Fruit fly (Drosophila melanogaster) whole organism, prepupa: ENCODE results near the gene ImpE3.

ENCODE experiments used
- CG15336 ChIP-seq: fragments of 200-800 bp; sonication (Bioruptor generic); IDR thresholded peaks from 2 replicates; pipeline ENCODE4 v1.3.6; 2022; ENCODE audit warnings: missing biosample characterization, missing genetic modification characterization
- CG6276 ChIP-seq: fragments of 200-800 bp; sonication (Bioruptor generic); optimal IDR thresholded peaks from 2 replicates; lab custom pipeline; 2017; ENCODE audit warnings: missing biosample characterization, mild to moderate bottlenecking, missing genetic modification characterization
- CG8632 ChIP-seq: fragments of 200-800 bp; sonication (Bioruptor generic); optimal IDR thresholded peaks from 3 replicates; lab custom pipeline; 2016; ENCODE audit warnings: missing biosample characterization, missing genetic modification characterization
- Eip93F ChIP-seq: fragments of 200-800 bp; sonication (Bioruptor generic); optimal IDR thresholded peaks from 2 replicates; lab custom pipeline; 2016; ENCODE audit warnings: missing biosample characterization, mild to moderate bottlenecking, missing genetic modification characterization
- acj6 ChIP-seq: fragments of 200-800 bp; sonication (Bioruptor generic); optimal IDR thresholded peaks from 3 replicates; lab custom pipeline; 2016; ENCODE audit warnings: missing biosample characterization, missing genetic modification characterization
- salr ChIP-seq, 2 experiments: fragments of 200-800 bp; sonication (Bioruptor generic); optimal IDR thresholded peaks; 3 replicates each; lab custom pipeline; 2016 to 2018; ENCODE audit warnings: missing biosample characterization in 2 of 2, missing genetic modification characterization in 2 of 2, mild to moderate bottlenecking in 1 of 2

dm6 chr3R:8058984-8059383 is 29.6 kb upstream of the ImpE3 start, which contains the start of gene mAChR-B:
- TF ChIP-seq acj6 (no peak), Eip93F (no peak), salr (GFP tag; optimal IDR thresholded peaks at IDR 0.05; lab: Kevin White, UChicago) (no peak), CG15336 (GFP tag; lab: Robert Waterston, UW) (no peak), CG6276 (GFP tag; lab: Kevin White, UChicago) (no peak), CG8632 (GFP tag; lab: Kevin White, UChicago) (no peak)
